Worm (Caenorhabditis elegans) whole organism, late embryonic: ENCODE data around the gene C18D4.6.
A peak's percentile ranks its signal among the peaks of the same experiment; 100 is the strongest.

Experiments
- C08G9.2 ChIP-seq: sonication (generic microtip); optimal IDR thresholded peaks from 2 replicates; lab custom pipeline; 2016; ENCODE audit warnings: mild to moderate bottlenecking, missing genetic modification characterization, moderate library complexity, missing compliant biosample characterization
- K09A11.1 ChIP-seq: sonication (generic microtip); optimal IDR thresholded peaks from 2 replicates; lab custom pipeline; 2017; ENCODE audit warnings: antibody characterized with exemption, mild to moderate bottlenecking, missing genetic modification characterization, missing compliant biosample characterization; ENCODE audit not compliant: insufficient read depth
- T23F11.4 ChIP-seq: fragments of 200-800 bp; sonication (Bioruptor generic); optimal IDR thresholded peaks from 2 replicates; lab custom pipeline; 2018; ENCODE audit warnings: mild to moderate bottlenecking, missing genetic modification characterization, missing compliant biosample characterization
- Y22D7AL.16 ChIP-seq: sonication (generic microtip); optimal IDR thresholded peaks from 2 replicates; lab custom pipeline; 2016; ENCODE audit warnings: missing genetic modification characterization, missing compliant biosample characterization
- ahr-1 ChIP-seq: sonication (generic microtip); optimal IDR thresholded peaks from 2 replicates; lab custom pipeline; 2016; ENCODE audit warnings: missing genetic modification characterization, missing compliant biosample characterization
- ama-1 ChIP-seq: fragments of 150-350 bp; optimal IDR thresholded peaks from 2 replicates; lab custom pipeline; 2014
- ceh-14 ChIP-seq: sonication (generic microtip); optimal IDR thresholded peaks from 2 replicates; lab custom pipeline; 2016; ENCODE audit warnings: missing genotype, missing genetic modification characterization, missing compliant biosample characterization
- ceh-18 ChIP-seq: sonication (generic microtip); optimal IDR thresholded peaks from 2 replicates; lab custom pipeline; 2016; ENCODE audit warnings: missing genetic modification characterization, missing compliant biosample characterization
- ceh-19 ChIP-seq: fragments of 200-800 bp; sonication (Bioruptor generic); optimal IDR thresholded peaks from 2 replicates; lab custom pipeline; 2018; ENCODE audit warnings: mild to moderate bottlenecking, missing genetic modification characterization, missing compliant biosample characterization
- ceh-22 ChIP-seq: sonication (generic microtip); optimal IDR thresholded peaks from 2 replicates; lab custom pipeline; 2017; ENCODE audit warnings: missing biosample characterization, missing genetic modification characterization
- ceh-45 ChIP-seq: fragments of 200-800 bp; sonication (Bioruptor generic); IDR thresholded peaks from 2 replicates; pipeline ENCODE4 v1.3.6; 2022; ENCODE audit warnings: missing genetic modification reagents, missing genetic modification characterization, missing compliant biosample characterization
- elt-2 ChIP-seq: sonication (generic microtip); optimal IDR thresholded peaks from 2 replicates; lab custom pipeline; 2016; ENCODE audit warnings: missing genetic modification reagents, missing genetic modification characterization, missing compliant biosample characterization
- elt-4 ChIP-seq: sonication (generic microtip); optimal IDR thresholded peaks from 2 replicates; lab custom pipeline; 2016; ENCODE audit warnings: missing genetic modification characterization, missing compliant biosample characterization
- eyg-1 ChIP-seq: sonication (generic microtip); optimal IDR thresholded peaks from 2 replicates; lab custom pipeline; 2016; ENCODE audit warnings: missing genotype, missing genetic modification characterization, missing compliant biosample characterization
- fkh-10 ChIP-seq: fragments of 150-350 bp; optimal IDR thresholded peaks from 2 replicates; lab custom pipeline; 2014; ENCODE audit warnings: missing biosample characterization, missing genetic modification reagents, missing genetic modification characterization
- gmeb-2 ChIP-seq: sonication (generic microtip); optimal IDR thresholded peaks from 2 replicates; lab custom pipeline; 2016; ENCODE audit warnings: missing genetic modification characterization, inconsistent platforms, missing compliant biosample characterization
- hlh-6 ChIP-seq: sonication (generic microtip); optimal IDR thresholded peaks from 2 replicates; lab custom pipeline; 2016; ENCODE audit warnings: missing genotype, missing genetic modification characterization, missing compliant biosample characterization
- lim-6 ChIP-seq: sonication (generic microtip); optimal IDR thresholded peaks from 2 replicates; lab custom pipeline; 2016; ENCODE audit warnings: missing genetic modification characterization, missing compliant biosample characterization
- madf-2 ChIP-seq: sonication (generic microtip); optimal IDR thresholded peaks from 2 replicates; lab custom pipeline; 2017; ENCODE audit warnings: missing genetic modification characterization, missing compliant biosample characterization
- mec-3 ChIP-seq: sonication (generic microtip); optimal IDR thresholded peaks from 2 replicates; lab custom pipeline; 2016; ENCODE audit warnings: borderline replicate concordance, missing genetic modification characterization, missing compliant biosample characterization
- nhr-11 ChIP-seq: fragments of 150-350 bp; optimal IDR thresholded peaks from 2 replicates; lab custom pipeline; 2014; ENCODE audit warnings: missing biosample characterization, missing genetic modification characterization
- pag-3 ChIP-seq: sonication (generic microtip); optimal IDR thresholded peaks from 2 replicates; lab custom pipeline; 2016; ENCODE audit warnings: missing compliant biosample characterization, missing genetic modification characterization, borderline replicate concordance
- pat-9 ChIP-seq: fragments of 200-800 bp; sonication (Bioruptor generic); optimal IDR thresholded peaks from 2 replicates; lab custom pipeline; 2018; ENCODE audit warnings: mild to moderate bottlenecking, missing genetic modification characterization, moderate library complexity, missing compliant biosample characterization
- pha-2 ChIP-seq: sonication (generic microtip); optimal IDR thresholded peaks from 2 replicates; lab custom pipeline; 2017; ENCODE audit warnings: mild to moderate bottlenecking, missing genetic modification characterization, missing compliant biosample characterization
- pros-1 ChIP-seq: fragments of 150-350 bp; optimal IDR thresholded peaks from 2 replicates; lab custom pipeline; 2014; ENCODE audit warnings: missing biosample characterization, missing genetic modification reagents, missing genetic modification characterization
- ref-2 ChIP-seq: sonication (generic microtip); optimal IDR thresholded peaks from 2 replicates; lab custom pipeline; 2016; ENCODE audit warnings: missing genetic modification characterization, missing compliant biosample characterization
- sdc-2 ChIP-seq: sonication (generic microtip); optimal IDR thresholded peaks from 2 replicates; lab custom pipeline; 2016; ENCODE audit warnings: missing genotype, missing genetic modification characterization, missing compliant biosample characterization
- sox-2 ChIP-seq: fragments of 200-800 bp; sonication (Bioruptor generic); IDR thresholded peaks from 2 replicates; pipeline ENCODE4 v1.3.6; 2022; ENCODE audit warnings: missing genetic modification reagents, missing genetic modification characterization, missing compliant biosample characterization
- sox-4 ChIP-seq: sonication (generic microtip); optimal IDR thresholded peaks from 2 replicates; lab custom pipeline; 2017; ENCODE audit warnings: mild to moderate bottlenecking, missing genetic modification characterization, inconsistent platforms, missing compliant biosample characterization
- syd-9 ChIP-seq: sonication (generic microtip); optimal IDR thresholded peaks from 2 replicates; lab custom pipeline; 2016; ENCODE audit warnings: mild to moderate bottlenecking, missing genetic modification characterization, moderate library complexity, missing compliant biosample characterization
- tbx-2 ChIP-seq: sonication (generic microtip); optimal IDR thresholded peaks from 2 replicates; lab custom pipeline; 2016; ENCODE audit warnings: missing genetic modification characterization, missing compliant biosample characterization
- tbx-7 ChIP-seq: sonication (generic microtip); optimal IDR thresholded peaks from 2 replicates; lab custom pipeline; 2016; ENCODE audit warnings: missing genotype, missing genetic modification characterization, missing compliant biosample characterization
- ttx-3 ChIP-seq: sonication (generic microtip); optimal IDR thresholded peaks from 2 replicates; lab custom pipeline; 2016; ENCODE audit warnings: missing genetic modification reagents, missing genetic modification characterization, missing compliant biosample characterization
- unc-3 ChIP-seq, 2 experiments: fragments of 200-800 bp in 1 of 2; sonication (Bioruptor generic) in 1 of 2; sonication (generic microtip) in 1 of 2; conservative IDR thresholded peaks in 1 of 2; optimal IDR thresholded peaks in 1 of 2; 2 replicates each; pipeline versions ENCODE4 v1.3.6 to Lab custom; 2016 to 2022; ENCODE audit warnings: missing compliant biosample characterization in 2 of 2, missing genetic modification characterization in 2 of 2, missing genetic modification reagents in 1 of 2
- unc-42 ChIP-seq: sonication (generic microtip); optimal IDR thresholded peaks from 2 replicates; lab custom pipeline; 2016; ENCODE audit warnings: missing genotype, missing genetic modification characterization, missing compliant biosample characterization
- unc-55 ChIP-seq: sonication (generic microtip); optimal IDR thresholded peaks from 2 replicates; lab custom pipeline; 2017; ENCODE audit warnings: missing biosample characterization, missing genetic modification reagents, missing genetic modification characterization
- unc-86 ChIP-seq: sonication (generic microtip); optimal IDR thresholded peaks from 2 replicates; lab custom pipeline; 2016; ENCODE audit warnings: missing genetic modification characterization, missing compliant biosample characterization
- zip-5 ChIP-seq: sonication (generic microtip); optimal IDR thresholded peaks from 2 replicates; lab custom pipeline; 2016; ENCODE audit warnings: missing genetic modification characterization, missing compliant biosample characterization
- ztf-16 ChIP-seq: sonication (generic microtip); optimal IDR thresholded peaks from 2 replicates; lab custom pipeline; 2017; ENCODE audit warnings: missing genetic modification characterization, missing compliant biosample characterization

C18D4.6 gene

ce11 chrV:17548635-17549034 lies 10.5 kb upstream of the C18D4.6 start:
- peak; percentile 26 for TF ChIP-seq lim-6 (tag; lab: Kevin White, UChicago)
- TF ChIP-seq unc-86 (tag; lab: Kevin White, UChicago) = no peak
- peak; percentile 35 for TF ChIP-seq hlh-6 (tag; lab: Kevin White, UChicago)
- no peak for TF ChIP-seq ama-1 (lab: Kevin White, UChicago)
- TF ChIP-seq sdc-2 (tag; lab: Kevin White, UChicago) = peak; percentile 35
- no peak for TF ChIP-seq K09A11.1
- no peak for TF ChIP-seq elt-2 (tag; lab: Kevin White, UChicago)
- peak; percentile 76 for TF ChIP-seq elt-4
- no peak for TF ChIP-seq fkh-10
- no peak for TF ChIP-seq sox-2 (GFP tag; lab: Robert Waterston, UW)
- peak; percentile 11 for TF ChIP-seq C08G9.2
- TF ChIP-seq mec-3 (tag; lab: Kevin White, UChicago) = no peak
- no peak for TF ChIP-seq ceh-19 (GFP tag; lab: Kevin White, UChicago)
- no peak for TF ChIP-seq tbx-7 (tag; lab: Kevin White, UChicago)
- TF ChIP-seq, all 69 proteins: peak for 5

- TF ChIP-seq nhr-11 (tag; lab: Kevin White, UChicago) (no peak), ztf-16 (tag; lab: Kevin White, UChicago) (no peak), sdc-2 (tag; lab: Kevin White, UChicago) (no peak), T23F11.4 (GFP tag; lab: Kevin White, UChicago) (no peak), pag-3 (tag; lab: Kevin White, UChicago) (no peak), syd-9 (tag; lab: Kevin White, UChicago) (no peak), Y22D7AL.16 (no peak), pha-2 (tag; lab: Kevin White, UChicago) (no peak), ttx-3 (tag; lab: Kevin White, UChicago) (no peak), pros-1 (tag; lab: Kevin White, UChicago) (no peak), ceh-18 (tag; lab: Kevin White, UChicago) (no peak), tbx-2 (no peak), unc-3 (GFP tag; conservative IDR thresholded peaks at IDR 0.05; lab: Robert Waterston, UW) (no peak), unc-3 (tag; optimal IDR thresholded peaks at IDR 0.05; lab: Kevin White, UChicago) (no peak), ceh-45 (no peak)
Observed at ce11 chrV:17546931-17547330, 8.8 kb upstream of the C18D4.6 start.

ce11 chrV:17542304-17542703 lies 4.1 kb upstream of the C18D4.6 start:
- TF ChIP-seq gmeb-2 (no peak), ceh-22 (tag; lab: Kevin White, UChicago) (no peak)

ce11 chrV:17540295-17540694 lies 2.1 kb upstream of the C18D4.6 start, which contains the start of gene srz-25:
srz-25 (plus strand) TSS chrV:17540595.
- no peak for TF ChIP-seq unc-42 (tag; lab: Kevin White, UChicago)
- TF ChIP-seq sox-4 (tag; lab: Kevin White, UChicago) = no peak
- no peak for TF ChIP-seq zip-5 (tag; lab: Kevin White, UChicago)
- no peak for TF ChIP-seq sox-2 (GFP tag; lab: Robert Waterston, UW)
- TF ChIP-seq C08G9.2 = no peak
- TF ChIP-seq ref-2 (tag; lab: Kevin White, UChicago) = no peak
- no peak for TF ChIP-seq eyg-1 (tag; lab: Kevin White, UChicago)
- no peak for TF ChIP-seq mec-3 (tag; lab: Kevin White, UChicago)
- TF ChIP-seq ahr-1 (tag; lab: Kevin White, UChicago) = no peak
- TF ChIP-seq unc-55 (GFP tag; lab: Kevin White, UChicago) = no peak
- no peak for TF ChIP-seq pat-9 (tag; lab: Kevin White, UChicago)
- no peak for TF ChIP-seq ceh-14 (tag; lab: Kevin White, UChicago)
- TF ChIP-seq madf-2 (tag; lab: Kevin White, UChicago) = no peak
